Worm (Caenorhabditis elegans) whole organism, L1 larva: ENCODE measurements around the gene math-28.

Experiments
- C16A3.4 ChIP-seq: fragments of 150-350 bp; optimal IDR thresholded peaks from 2 replicates; lab custom pipeline; 2014; ENCODE audit warnings: missing biosample characterization, missing genetic modification characterization
- C34B4.2 ChIP-seq: sonication (generic microtip); optimal IDR thresholded peaks from 2 replicates; lab custom pipeline; 2017; ENCODE audit warnings: mild to moderate bottlenecking, missing genetic modification characterization, missing compliant biosample characterization
- F16B12.6 ChIP-seq: fragments of 150-350 bp; optimal IDR thresholded peaks from 2 replicates; lab custom pipeline; 2014; ENCODE audit warnings: missing biosample characterization, missing genetic modification characterization
- Y116A8C.19 ChIP-seq: sonication (generic microtip); optimal IDR thresholded peaks from 2 replicates; lab custom pipeline; 2016; ENCODE audit warnings: missing compliant biosample characterization, missing genetic modification characterization, borderline replicate concordance
- ceh-63 ChIP-seq: fragments of 200-800 bp; sonication (Bioruptor generic); optimal IDR thresholded peaks from 2 replicates; lab custom pipeline; 2018; ENCODE audit warnings: mild to moderate bottlenecking, missing genetic modification characterization, missing compliant biosample characterization
- ceh-90 ChIP-seq: sonication (generic microtip); optimal IDR thresholded peaks from 2 replicates; lab custom pipeline; 2016; ENCODE audit warnings: missing genetic modification characterization, missing compliant biosample characterization
- ces-1 ChIP-seq: fragments of 150-350 bp; optimal IDR thresholded peaks from 2 replicates; lab custom pipeline; 2014; ENCODE audit warnings: missing biosample characterization, missing genetic modification reagents, missing genetic modification characterization
- dpl-1 ChIP-seq, 3 experiments: fragments of 150-350 bp in 2 of 3; sonication (generic microtip) in 1 of 3; optimal IDR thresholded peaks; 2 replicates each; lab custom pipeline; 2014 to 2017; ENCODE audit warnings: missing biosample characterization in 3 of 3, missing genetic modification characterization in 3 of 3, missing genetic modification reagents in 3 of 3
- efl-1 ChIP-seq, 4 experiments: fragments of 150-350 bp; optimal IDR thresholded peaks in 3 of 4; peaks in 1 of 4; 1 replicate in 1 of 4; 2 replicates in 3 of 4; lab custom pipeline; 2014; ENCODE audit warnings: missing biosample characterization in 2 of 4, missing genetic modification characterization in 2 of 4, missing genetic modification reagents in 2 of 4
- elt-2 ChIP-seq: sonication (generic microtip); optimal IDR thresholded peaks from 2 replicates; lab custom pipeline; 2016; ENCODE audit warnings: missing genetic modification characterization, mild to moderate bottlenecking, inconsistent platforms, missing compliant biosample characterization, missing genetic modification reagents
- fkh-10 ChIP-seq: sonication (generic microtip); optimal IDR thresholded peaks from 2 replicates; lab custom pipeline; 2017; ENCODE audit warnings: missing biosample characterization, missing genetic modification reagents, missing genetic modification characterization
- fos-1 ChIP-seq: fragments of 150-350 bp; optimal IDR thresholded peaks from 2 replicates; lab custom pipeline; 2014; ENCODE audit warnings: missing biosample characterization, missing genetic modification characterization
- lin-14 ChIP-seq: fragments of 200-800 bp; sonication (Bioruptor generic); optimal IDR thresholded peaks from 2 replicates; lab custom pipeline; 2018; ENCODE audit warnings: mild to moderate bottlenecking, missing genetic modification characterization, moderate library complexity, missing compliant biosample characterization
- lin-15B ChIP-seq: fragments of 150-350 bp; sonication (generic microtip); optimal IDR thresholded peaks from 3 replicates; lab custom pipeline; 2014; ENCODE audit warnings: missing biosample characterization, missing genetic modification characterization
- lin-35 ChIP-seq, 2 experiments: fragments of 150-350 bp; optimal IDR thresholded peaks; 2 replicates each; lab custom pipeline; 2014; ENCODE audit warnings: missing biosample characterization in 2 of 2, missing genetic modification characterization in 2 of 2, missing genetic modification reagents in 2 of 2
- lir-3 ChIP-seq: sonication (generic microtip); optimal IDR thresholded peaks from 2 replicates; lab custom pipeline; 2016; ENCODE audit warnings: mild to moderate bottlenecking, missing genetic modification characterization, moderate library complexity, missing compliant biosample characterization; ENCODE audit not compliant: poor library complexity
- nhr-12 ChIP-seq: sonication (generic microtip); optimal IDR thresholded peaks from 2 replicates; lab custom pipeline; 2017; ENCODE audit warnings: missing biosample characterization, missing genetic modification characterization
- nhr-20 ChIP-seq: sonication (generic microtip); optimal IDR thresholded peaks from 2 replicates; lab custom pipeline; 2016; ENCODE audit warnings: mild to moderate bottlenecking, missing genetic modification characterization, missing compliant biosample characterization
- nhr-28 ChIP-seq: fragments of 150-350 bp; optimal IDR thresholded peaks from 2 replicates; lab custom pipeline; 2014; ENCODE audit warnings: missing biosample characterization, missing genetic modification characterization
- nhr-47 ChIP-seq: sonication (generic microtip); optimal IDR thresholded peaks from 2 replicates; lab custom pipeline; 2016; ENCODE audit warnings: mild to moderate bottlenecking, missing genetic modification characterization, moderate library complexity, missing compliant biosample characterization
- nhr-71 ChIP-seq: sonication (generic microtip); optimal IDR thresholded peaks from 2 replicates; lab custom pipeline; 2016; ENCODE audit warnings: mild to moderate bottlenecking, missing genetic modification characterization, moderate library complexity, missing compliant biosample characterization
- nhr-77 ChIP-seq: fragments of 150-350 bp; optimal IDR thresholded peaks from 2 replicates; lab custom pipeline; 2014; ENCODE audit warnings: missing biosample characterization, missing genetic modification characterization
- nhr-84 ChIP-seq: sonication (generic microtip); optimal IDR thresholded peaks from 2 replicates; lab custom pipeline; 2017; ENCODE audit warnings: missing biosample characterization, missing genetic modification characterization
- nhr-85 ChIP-seq: sonication (generic microtip); peaks from one replicate; lab custom pipeline; 2016; ENCODE audit warnings: missing genetic modification characterization, inconsistent platforms, missing compliant biosample characterization
- nhr-90 ChIP-seq: sonication (generic microtip); optimal IDR thresholded peaks from 2 replicates; lab custom pipeline; 2016; ENCODE audit warnings: mild to moderate bottlenecking, missing genetic modification characterization, missing compliant biosample characterization; ENCODE audit not compliant: poor library complexity
- pag-3 ChIP-seq: sonication (generic microtip); optimal IDR thresholded peaks from 2 replicates; lab custom pipeline; 2017; ENCODE audit warnings: missing genetic modification characterization, mild to moderate bottlenecking, missing compliant biosample characterization, antibody characterized with exemption, borderline replicate concordance; ENCODE audit not compliant: insufficient read depth
- rnt-1 ChIP-seq: sonication (generic microtip); optimal IDR thresholded peaks from 2 replicates; lab custom pipeline; 2016; ENCODE audit warnings: mild to moderate bottlenecking, missing genetic modification characterization, moderate library complexity, missing compliant biosample characterization
- sptf-1 ChIP-seq: fragments of 150-350 bp; optimal IDR thresholded peaks from 2 replicates; lab custom pipeline; 2014; ENCODE audit warnings: missing biosample characterization, missing genetic modification characterization
- sup-37 ChIP-seq: fragments of 200-800 bp; sonication (Bioruptor generic); optimal IDR thresholded peaks from 2 replicates; lab custom pipeline; 2018; ENCODE audit warnings: mild to moderate bottlenecking, missing genetic modification characterization, missing compliant biosample characterization
- tbx-2 ChIP-seq: sonication (generic microtip); optimal IDR thresholded peaks from 2 replicates; lab custom pipeline; 2016; ENCODE audit warnings: missing genetic modification characterization, missing compliant biosample characterization
- unc-30 ChIP-seq: sonication (generic microtip); optimal IDR thresholded peaks from 2 replicates; lab custom pipeline; 2017; ENCODE audit warnings: missing biosample characterization, missing genetic modification characterization
- unc-62 ChIP-seq: fragments of 150-350 bp; optimal IDR thresholded peaks from 2 replicates; lab custom pipeline; 2014; ENCODE audit warnings: missing biosample characterization, missing genetic modification reagents, missing genetic modification characterization
- zag-1 ChIP-seq: fragments of 150-350 bp; optimal IDR thresholded peaks from 2 replicates; lab custom pipeline; 2014; ENCODE audit warnings: missing biosample characterization, missing genetic modification characterization
- zip-4 ChIP-seq: fragments of 200-800 bp; sonication (Bioruptor generic); optimal IDR thresholded peaks from 2 replicates; lab custom pipeline; 2018; ENCODE audit warnings: mild to moderate bottlenecking, missing genetic modification characterization, moderate library complexity, missing compliant biosample characterization
- ztf-11 ChIP-seq, 2 experiments: sonication (generic microtip); optimal IDR thresholded peaks; 2 replicates each; lab custom pipeline; 2016 to 2017; ENCODE audit warnings: missing genetic modification characterization in 2 of 2, missing biosample characterization in 1 of 2, missing compliant biosample characterization in 1 of 2

math-28 gene

DNA sequence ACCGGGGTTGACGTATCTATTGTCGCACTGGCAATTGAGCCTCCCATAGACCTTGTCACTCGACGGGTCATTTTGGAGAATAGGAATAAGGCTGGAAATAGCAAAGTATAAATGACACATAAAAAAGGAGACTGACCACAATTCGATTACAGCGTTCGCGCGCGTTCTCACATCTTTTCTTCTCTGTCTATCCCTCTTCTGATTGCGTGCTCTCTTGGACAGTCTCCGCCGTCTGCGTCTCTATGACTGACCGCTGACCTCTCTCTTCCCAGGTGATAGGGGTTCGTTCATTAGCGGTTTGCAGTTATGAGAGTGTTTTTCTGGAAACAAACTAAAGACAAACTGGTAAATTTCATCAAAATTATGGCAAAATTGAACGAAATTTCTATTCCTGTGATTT lies 26.8 kb upstream of the math-28 start, which contains the start of gene ceh-83:
TSS of gene ceh-83 (minus strand) at position 181 of the 400 bp plus-strand sequence.
- TF ChIP-seq nhr-90 (tag; lab: Kevin White, UChicago) (no peak), lin-35 (GFP tag; optimal IDR thresholded peaks at IDR 0.05; lab: Kevin White, UChicago) (peak; percentile 2 to 64), efl-1 (optimal IDR thresholded peaks at IDR 0.05; lab: Kevin White, UChicago) (peak; percentile 57 to 68), efl-1 (GFP tag; optimal IDR thresholded peaks at IDR 0.05 in 1 of 2; lab: Kevin White, UChicago) (peak; percentile 36 to 94), dpl-1 (GFP tag; optimal IDR thresholded peaks at IDR 0.05; lab: Kevin White, UChicago) (peak in 2 of 3 experiments; percentile 16 to 34), nhr-28 (tag; lab: Kevin White, UChicago) (no peak), nhr-85 (peak; percentile 59), nhr-12 (tag; lab: Kevin White, UChicago) (no peak), tbx-2 (tag; lab: Kevin White, UChicago) (no peak), nhr-71 (tag; lab: Kevin White, UChicago) (no peak), nhr-84 (tag; lab: Kevin White, UChicago) (no peak), nhr-47 (tag; lab: Kevin White, UChicago) (no peak), rnt-1 (tag; lab: Kevin White, UChicago) (peak; percentile 50), ces-1 (GFP tag; lab: Kevin White, UChicago) (no peak), nhr-20 (tag; lab: Kevin White, UChicago) (peak; percentile 19), ceh-63 (GFP tag; lab: Kevin White, UChicago) (no peak), F16B12.6 (tag; lab: Kevin White, UChicago) (no peak), C34B4.2 (tag; lab: Kevin White, UChicago) (no peak), lin-14 (GFP tag; lab: Kevin White, UChicago) (peak; percentile 80), pag-3 (no peak)

DNA sequence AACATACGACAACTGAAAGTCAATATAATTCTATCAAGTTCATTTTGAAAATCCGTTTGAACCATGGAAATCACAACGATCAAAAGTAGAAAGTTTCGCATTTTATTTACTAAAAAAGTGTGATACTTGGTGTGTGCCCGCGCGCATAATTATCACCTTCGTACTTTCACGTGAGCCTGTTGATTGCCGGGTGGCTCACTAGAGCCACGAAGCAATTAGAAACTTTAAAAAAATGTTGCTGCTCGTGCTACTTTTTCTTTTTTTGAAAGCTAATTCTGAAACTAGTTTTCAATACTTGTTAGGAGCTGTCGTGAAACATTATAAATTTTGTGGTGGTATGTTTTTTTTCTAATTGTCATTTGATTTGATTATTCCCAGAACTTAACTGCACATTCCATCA lies 24.3 kb upstream of the math-28 start, which contains the start of the genes irld-9 and irld-33:
TSS of gene irld-9 (minus strand) at position 101 of the 400 bp plus-strand sequence.
TSS of gene irld-33 (plus strand) at position 209 of the 400 bp plus-strand sequence.
- TF ChIP-seq lin-15B (tag; lab: Kevin White, UChicago) = no peak
- TF ChIP-seq fkh-10 (GFP tag; lab: Kevin White, UChicago) = no peak
- no peak for TF ChIP-seq unc-62 (GFP tag; lab: Kevin White, UChicago)
- no peak for TF ChIP-seq sptf-1 (tag; lab: Kevin White, UChicago)
- TF ChIP-seq unc-30 = no peak
- no peak for TF ChIP-seq C16A3.4 (tag; lab: Kevin White, UChicago)
- TF ChIP-seq Y116A8C.19 = no peak
- no peak for TF ChIP-seq nhr-77 (tag; lab: Kevin White, UChicago)
- no peak for TF ChIP-seq lir-3 (tag; lab: Kevin White, UChicago)
- TF ChIP-seq elt-2 (tag; lab: Kevin White, UChicago) = no peak

DNA sequence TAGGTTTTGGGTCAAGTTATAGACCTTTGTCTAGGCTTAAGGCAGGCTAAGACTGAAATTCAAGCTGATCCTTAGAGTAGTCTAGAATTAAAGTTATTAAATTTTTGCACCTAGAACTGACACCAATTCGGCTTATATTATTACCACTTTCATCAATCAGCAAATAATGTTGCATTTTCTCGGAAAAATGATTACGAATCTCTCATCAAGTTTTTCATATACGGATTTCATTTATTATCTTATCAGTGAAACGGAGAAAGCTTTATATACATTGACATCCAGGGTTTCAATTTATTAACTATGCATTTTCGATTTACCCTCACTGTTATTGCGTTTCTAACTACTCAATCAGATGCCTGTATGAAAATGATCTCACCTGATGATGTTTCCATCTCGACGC lies 21.9 kb upstream of the math-28 start, which contains the start of gene K07G6.1:
TSS of gene K07G6.1 (plus strand) at position 301 of the 400 bp plus-strand sequence.
- TF ChIP-seq ztf-11 (tag; optimal IDR thresholded peaks at IDR 0.05; lab: Kevin White, UChicago) (no peak), sup-37 (GFP tag; lab: Kevin White, UChicago) (no peak), zag-1 (tag; lab: Kevin White, UChicago) (no peak), zip-4 (GFP tag; lab: Kevin White, UChicago) (no peak), fos-1 (no peak), nhr-20 (tag; lab: Kevin White, UChicago) (no peak), ceh-90 (tag; lab: Kevin White, UChicago) (no peak), efl-1 (optimal IDR thresholded peaks at IDR 0.05; lab: Kevin White, UChicago) (no peak), efl-1 (GFP tag; optimal IDR thresholded peaks at IDR 0.05 in 1 of 2; lab: Kevin White, UChicago) (peak in 1 of 2 experiments; percentile 26), nhr-90 (tag; lab: Kevin White, UChicago) (no peak)
